Fruit fly (Drosophila melanogaster) S2 (cell line): ENCODE data around the gene Wdr62.

Experiments
- CG8478 ChIP-seq: fragments of >200 bp; optimal IDR thresholded peaks from 2 replicates; lab custom pipeline; 2018
- CTCF ChIP-seq, 2 experiments: fragments of >200 bp; optimal IDR thresholded peaks; 2 replicates each; lab custom pipeline; 2018

DNA sequence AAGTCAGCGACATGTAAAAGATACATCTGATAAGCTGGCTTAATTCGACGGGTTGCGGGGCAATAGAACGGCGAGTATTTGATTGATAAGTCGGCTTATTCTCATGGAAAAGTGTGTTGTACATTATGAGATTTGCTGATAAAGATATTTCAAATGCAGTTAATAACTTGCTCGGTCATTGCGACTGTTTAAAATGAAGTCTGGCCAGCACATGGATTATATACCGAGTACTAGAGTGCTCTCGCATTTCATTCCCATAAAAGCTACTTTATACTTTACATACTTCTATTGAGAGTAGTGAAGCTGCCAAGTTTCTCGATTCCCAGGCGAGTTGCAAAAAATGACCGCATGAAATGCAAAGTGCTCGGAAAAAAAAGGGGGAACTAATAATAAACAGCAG is 83.4 kb downstream of the Wdr62 start:
- no peak for TF ChIP-seq CTCF (optimal IDR thresholded peaks at IDR 0.05; lab: Kevin White, UChicago)
- no peak for TF ChIP-seq CG8478 (lab: Kevin White, UChicago)
